Worm (Caenorhabditis elegans) whole organism, early embryonic: ENCODE measurements around the gene rpap-3.

Experiments
- B0310.2 ChIP-seq: sonication (generic microtip); optimal IDR thresholded peaks from 2 replicates; lab custom pipeline; 2016; ENCODE audit warnings: mild to moderate bottlenecking, missing genetic modification characterization, missing compliant biosample characterization
- F13C5.2 ChIP-seq: sonication (generic microtip); optimal IDR thresholded peaks from 2 replicates; lab custom pipeline; 2017; ENCODE audit warnings: mild to moderate bottlenecking, missing genetic modification characterization, inconsistent platforms, missing compliant biosample characterization
- aly-1 ChIP-seq: sonication (generic microtip); optimal IDR thresholded peaks from 2 replicates; lab custom pipeline; 2016; ENCODE audit warnings: missing genetic modification characterization, missing compliant biosample characterization
- ama-1 ChIP-seq: fragments of 150-350 bp; optimal IDR thresholded peaks from 2 replicates; lab custom pipeline; 2014
- ceh-13 ChIP-seq: fragments of 200-800 bp; sonication (Bioruptor generic); optimal IDR thresholded peaks from 2 replicates; lab custom pipeline; 2018; ENCODE audit warnings: mild to moderate bottlenecking, missing genetic modification characterization, missing compliant biosample characterization
- ceh-36 ChIP-seq: sonication (generic microtip); optimal IDR thresholded peaks from 2 replicates; lab custom pipeline; 2016; ENCODE audit warnings: missing genetic modification characterization, inconsistent platforms, missing compliant biosample characterization
- ets-7 ChIP-seq: sonication (generic microtip); optimal IDR thresholded peaks from 2 replicates; lab custom pipeline; 2016; ENCODE audit warnings: missing genotype, missing genetic modification characterization, missing compliant biosample characterization
- flt-1 ChIP-seq: fragments of 200-800 bp; sonication (Bioruptor generic); IDR thresholded peaks from 2 replicates; pipeline ENCODE4 v1.3.6; 2022; ENCODE audit warnings: missing genetic modification characterization, missing compliant biosample characterization
- hnd-1 ChIP-seq: sonication (generic microtip); optimal IDR thresholded peaks from 2 replicates; lab custom pipeline; 2016; ENCODE audit warnings: missing genetic modification characterization, missing compliant biosample characterization
- scrt-1 ChIP-seq: fragments of 200-800 bp; sonication (Bioruptor generic); IDR thresholded peaks from 2 replicates; pipeline ENCODE4 v1.3.6; 2022; ENCODE audit warnings: missing genetic modification characterization, missing compliant biosample characterization
- sea-1 ChIP-seq: fragments of 200-800 bp; sonication (Bioruptor generic); conservative IDR thresholded peaks from 2 replicates; pipeline ENCODE4 v1.3.6; 2022; ENCODE audit warnings: missing genetic modification characterization, missing compliant biosample characterization
- tbx-11 ChIP-seq: fragments of 200-800 bp; sonication (Bioruptor generic); IDR thresholded peaks from 2 replicates; pipeline ENCODE4 v1.3.6; 2022; ENCODE audit warnings: missing genetic modification characterization, missing compliant biosample characterization
- tbx-37 ChIP-seq: fragments of 200-800 bp; sonication (Bioruptor generic); conservative IDR thresholded peaks from 2 replicates; pipeline ENCODE4 v1.3.6; 2022; ENCODE audit warnings: missing genetic modification reagents, missing genetic modification characterization, missing compliant biosample characterization
- tra-4 ChIP-seq: sonication (generic microtip); optimal IDR thresholded peaks from 2 replicates; lab custom pipeline; 2017; ENCODE audit warnings: missing genetic modification characterization, missing compliant biosample characterization

ce11 chrIV:7775725-7776124 is 3.0 kb downstream of the rpap-3 start, which contains the start of gene swd-2.1:
- TF ChIP-seq ceh-36 (tag; lab: Kevin White, UChicago) (no peak), ama-1 (lab: Kevin White, UChicago) (no peak), F13C5.2 (tag; lab: Kevin White, UChicago) (no peak), tra-4 (tag; lab: Kevin White, UChicago) (no peak), hnd-1 (tag; lab: Kevin White, UChicago) (no peak), scrt-1 (GFP tag; lab: Robert Waterston, UW) (no peak), flt-1 (no peak), sea-1 (GFP tag; lab: Robert Waterston, UW) (no peak), tbx-37 (no peak), tbx-11 (GFP tag; lab: Robert Waterston, UW) (no peak), B0310.2 (tag; lab: Kevin White, UChicago) (no peak), ets-7 (no peak), aly-1 (no peak), ceh-13 (GFP tag; lab: Kevin White, UChicago) (no peak)
